Worm (Caenorhabditis elegans) whole organism, L1 larva: Measurements from ENCODE around the gene T14A8.2.

Experiments used
- C16A3.4 ChIP-seq: fragments of 150-350 bp; optimal IDR thresholded peaks from 2 replicates; lab custom pipeline; 2014; ENCODE audit warnings: missing biosample characterization, missing genetic modification characterization
- C34B4.2 ChIP-seq: sonication (generic microtip); optimal IDR thresholded peaks from 2 replicates; lab custom pipeline; 2017; ENCODE audit warnings: mild to moderate bottlenecking, missing genetic modification characterization, missing compliant biosample characterization
- aha-1 ChIP-seq: fragments of 150-350 bp; optimal IDR thresholded peaks from 2 replicates; lab custom pipeline; 2014; ENCODE audit warnings: missing biosample characterization, missing genetic modification characterization
- alr-1 ChIP-seq: fragments of 200-800 bp; sonication (Bioruptor generic); optimal IDR thresholded peaks from 2 replicates; lab custom pipeline; 2018; ENCODE audit warnings: borderline replicate concordance, mild to moderate bottlenecking, missing genetic modification characterization, missing compliant biosample characterization
- blmp-1 ChIP-seq: fragments of 150-350 bp; optimal IDR thresholded peaks from 2 replicates; lab custom pipeline; 2014; ENCODE audit warnings: missing biosample characterization, missing genetic modification characterization
- ceh-88 ChIP-seq: fragments of 200-800 bp; sonication (Bioruptor generic); IDR thresholded peaks from 2 replicates; pipeline ENCODE4 v1.3.6; 2022; ENCODE audit warnings: missing genetic modification characterization, missing compliant biosample characterization
- ceh-90 ChIP-seq: sonication (generic microtip); optimal IDR thresholded peaks from 2 replicates; lab custom pipeline; 2016; ENCODE audit warnings: missing genetic modification characterization, missing compliant biosample characterization
- dsc-1 ChIP-seq: sonication (generic microtip); optimal IDR thresholded peaks from 2 replicates; lab custom pipeline; 2016; ENCODE audit warnings: mild to moderate bottlenecking, missing genetic modification characterization, missing compliant biosample characterization
- efl-1 ChIP-seq, 4 experiments: fragments of 150-350 bp; optimal IDR thresholded peaks in 3 of 4; peaks in 1 of 4; 1 replicate in 1 of 4; 2 replicates in 3 of 4; lab custom pipeline; 2014; ENCODE audit warnings: missing biosample characterization in 2 of 4, missing genetic modification characterization in 2 of 4, missing genetic modification reagents in 2 of 4
- egl-13 ChIP-seq: sonication (generic microtip); optimal IDR thresholded peaks from 2 replicates; lab custom pipeline; 2016; ENCODE audit warnings: missing genotype, missing genetic modification reagents, missing genetic modification characterization, missing compliant biosample characterization
- elt-3 ChIP-seq, 6 experiments: fragments of 150-350 bp in 1 of 6; sonication (generic microtip); optimal IDR thresholded peaks; 2 replicates each; lab custom pipeline; 2017 to 2018; ENCODE audit warnings: missing biosample characterization in 6 of 6, missing genetic modification characterization in 6 of 6, inconsistent platforms in 1 of 6
- fkh-10 ChIP-seq: sonication (generic microtip); optimal IDR thresholded peaks from 2 replicates; lab custom pipeline; 2017; ENCODE audit warnings: missing biosample characterization, missing genetic modification reagents, missing genetic modification characterization
- grh-1 ChIP-seq: fragments of 200-800 bp; sonication (Bioruptor generic); IDR thresholded peaks from 2 replicates; pipeline ENCODE4 v1.3.6; 2022; ENCODE audit warnings: missing genetic modification reagents, missing genetic modification characterization, missing compliant biosample characterization
- hlh-17 ChIP-seq: fragments of 200-800 bp; sonication (Bioruptor generic); optimal IDR thresholded peaks from 2 replicates; lab custom pipeline; 2018; ENCODE audit warnings: missing genetic modification characterization, mild to moderate bottlenecking, missing compliant biosample characterization, moderate library complexity, borderline replicate concordance
- hlh-4 ChIP-seq: sonication (generic microtip); optimal IDR thresholded peaks from 2 replicates; lab custom pipeline; 2016; ENCODE audit warnings: mild to moderate bottlenecking, missing genetic modification characterization, missing compliant biosample characterization
- isw-1 ChIP-seq: fragments of 200-800 bp; sonication (Bioruptor generic); IDR thresholded peaks from 2 replicates; pipeline ENCODE4 v1.3.6; 2022; ENCODE audit warnings: missing genetic modification characterization, missing compliant biosample characterization
- jun-1 ChIP-seq: fragments of 150-350 bp; optimal IDR thresholded peaks from 2 replicates; lab custom pipeline; 2014; ENCODE audit warnings: missing biosample characterization, missing genetic modification reagents, missing genetic modification characterization
- lin-14 ChIP-seq: fragments of 200-800 bp; sonication (Bioruptor generic); optimal IDR thresholded peaks from 2 replicates; lab custom pipeline; 2018; ENCODE audit warnings: mild to moderate bottlenecking, missing genetic modification characterization, moderate library complexity, missing compliant biosample characterization
- lin-35 ChIP-seq, 2 experiments: fragments of 150-350 bp; optimal IDR thresholded peaks; 2 replicates each; lab custom pipeline; 2014; ENCODE audit warnings: missing biosample characterization in 2 of 2, missing genetic modification characterization in 2 of 2, missing genetic modification reagents in 2 of 2
- lir-3 ChIP-seq: sonication (generic microtip); optimal IDR thresholded peaks from 2 replicates; lab custom pipeline; 2016; ENCODE audit warnings: mild to moderate bottlenecking, missing genetic modification characterization, moderate library complexity, missing compliant biosample characterization; ENCODE audit not compliant: poor library complexity
- lsy-2 ChIP-seq, 2 experiments: fragments of 150-350 bp; optimal IDR thresholded peaks; 2 replicates each; lab custom pipeline; 2014; ENCODE audit warnings: missing biosample characterization in 2 of 2, missing genetic modification characterization in 2 of 2
- mab-9 ChIP-seq: fragments of 200-800 bp; sonication (Bioruptor generic); IDR thresholded peaks from 2 replicates; pipeline ENCODE4 v1.3.6; 2022; ENCODE audit warnings: missing genetic modification reagents, missing genetic modification characterization, missing compliant biosample characterization
- mep-1 ChIP-seq: fragments of 150-350 bp; optimal IDR thresholded peaks from 2 replicates; lab custom pipeline; 2014; ENCODE audit warnings: missing biosample characterization, missing genetic modification characterization
- nhr-20 ChIP-seq: sonication (generic microtip); optimal IDR thresholded peaks from 2 replicates; lab custom pipeline; 2016; ENCODE audit warnings: mild to moderate bottlenecking, missing genetic modification characterization, missing compliant biosample characterization
- nhr-28 ChIP-seq: fragments of 150-350 bp; optimal IDR thresholded peaks from 2 replicates; lab custom pipeline; 2014; ENCODE audit warnings: missing biosample characterization, missing genetic modification characterization
- nhr-71 ChIP-seq: sonication (generic microtip); optimal IDR thresholded peaks from 2 replicates; lab custom pipeline; 2016; ENCODE audit warnings: mild to moderate bottlenecking, missing genetic modification characterization, moderate library complexity, missing compliant biosample characterization
- nhr-76 ChIP-seq: sonication (generic microtip); optimal IDR thresholded peaks from 2 replicates; lab custom pipeline; 2017; ENCODE audit warnings: missing biosample characterization, missing genetic modification characterization
- nhr-85 ChIP-seq: sonication (generic microtip); peaks from one replicate; lab custom pipeline; 2016; ENCODE audit warnings: missing genetic modification characterization, inconsistent platforms, missing compliant biosample characterization
- nhr-90 ChIP-seq: sonication (generic microtip); optimal IDR thresholded peaks from 2 replicates; lab custom pipeline; 2016; ENCODE audit warnings: mild to moderate bottlenecking, missing genetic modification characterization, missing compliant biosample characterization; ENCODE audit not compliant: poor library complexity
- pax-3 ChIP-seq: fragments of 200-800 bp; sonication (Bioruptor generic); optimal IDR thresholded peaks from 2 replicates; lab custom pipeline; 2018; ENCODE audit warnings: mild to moderate bottlenecking, missing genetic modification characterization, moderate library complexity, missing compliant biosample characterization
- pqm-1 ChIP-seq: sonication (generic microtip); optimal IDR thresholded peaks from 3 replicates; lab custom pipeline; 2017; ENCODE audit warnings: missing biosample characterization, missing genetic modification characterization
- skn-1 ChIP-seq: fragments of 150-350 bp; optimal IDR thresholded peaks from 2 replicates; lab custom pipeline; 2014; ENCODE audit warnings: missing biosample characterization, missing genetic modification characterization
- snpc-4 ChIP-seq: fragments of 150-350 bp; optimal IDR thresholded peaks from 2 replicates; lab custom pipeline; 2014; ENCODE audit warnings: missing biosample characterization, missing genetic modification characterization
- snu-23 ChIP-seq: sonication (generic microtip); optimal IDR thresholded peaks from 2 replicates; lab custom pipeline; 2016; ENCODE audit warnings: missing genetic modification characterization, missing compliant biosample characterization
- tlp-1 ChIP-seq: fragments of 150-350 bp; optimal IDR thresholded peaks from 2 replicates; lab custom pipeline; 2014; ENCODE audit warnings: missing biosample characterization, missing genetic modification characterization
- zag-1 ChIP-seq: fragments of 150-350 bp; optimal IDR thresholded peaks from 2 replicates; lab custom pipeline; 2014; ENCODE audit warnings: missing biosample characterization, missing genetic modification characterization

T14A8.2 gene

DNA sequence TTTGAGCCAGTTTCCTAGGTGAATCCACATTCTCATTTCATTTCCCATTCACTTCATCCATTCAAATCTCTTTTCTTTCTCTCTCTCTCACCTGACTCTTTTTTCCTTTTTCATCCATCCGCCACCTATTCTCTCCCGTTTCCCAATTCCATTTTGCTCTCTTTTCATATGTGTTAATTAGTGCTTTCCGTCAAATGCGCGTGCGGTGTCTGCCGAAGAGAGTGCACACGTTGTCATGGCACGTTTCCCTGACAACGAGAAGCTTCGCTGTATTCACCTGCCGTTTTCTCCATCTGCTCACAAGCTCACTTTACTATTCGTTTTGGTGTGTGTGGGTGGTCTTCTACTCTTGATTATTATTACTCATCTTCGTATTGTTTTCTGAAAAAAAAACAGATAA is 17.5 kb upstream of the T14A8.2 start (continued):
- peak; percentile 20 for TF ChIP-seq egl-13 (tag; lab: Kevin White, UChicago)
- no peak for TF ChIP-seq snpc-4 (tag; lab: Kevin White, UChicago)
- no peak for TF ChIP-seq ceh-88 (GFP tag; lab: Robert Waterston, UW)
- no peak for TF ChIP-seq lir-3 (tag; lab: Kevin White, UChicago)
- peak; percentile 73 for TF ChIP-seq dsc-1 (tag; lab: Kevin White, UChicago)
- TF ChIP-seq skn-1 (tag; lab: Kevin White, UChicago), result no peak

DNA sequence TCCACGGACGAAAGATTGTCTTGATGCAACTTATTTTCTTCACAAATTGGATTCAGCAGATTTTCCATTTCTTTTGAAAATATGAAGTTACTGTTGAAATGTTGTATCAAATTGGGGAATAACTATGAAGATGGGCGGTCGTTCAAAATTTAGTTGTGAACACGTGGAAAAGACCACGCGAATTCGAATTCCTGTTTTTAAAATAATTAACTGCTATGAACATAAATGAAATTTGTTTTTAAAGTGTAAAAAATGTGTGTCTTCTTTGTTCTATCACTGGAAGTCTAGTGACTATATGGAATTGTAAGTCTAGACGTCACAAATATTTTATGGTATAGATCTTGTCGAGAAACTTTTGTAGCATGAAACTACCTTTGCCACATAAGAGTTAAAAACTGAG is 16.0 kb upstream of the T14A8.2 start, which contains the start of gene C06A6.7:
Gene C06A6.7 (minus strand): TSS at position 101 of the 400 bp plus-strand sequence.
- TF ChIP-seq mep-1 (no peak), ceh-90 (tag; lab: Kevin White, UChicago) (no peak), hlh-17 (no peak), fkh-10 (GFP tag; lab: Kevin White, UChicago) (no peak), jun-1 (no peak), hlh-4 (tag; lab: Kevin White, UChicago) (no peak), nhr-28 (tag; lab: Kevin White, UChicago) (no peak), pax-3 (tag; lab: Kevin White, UChicago) (no peak), tlp-1 (tag; lab: Kevin White, UChicago) (no peak), alr-1 (tag; lab: Kevin White, UChicago) (no peak)

- peak; percentile 51; the same call in 1 of the 2 replicates for TF ChIP-seq grh-1 (GFP tag; lab: Robert Waterston, UW)
- peak; percentile 79 for TF ChIP-seq blmp-1 (tag; lab: Kevin White, UChicago)
- TF ChIP-seq C34B4.2 (tag; lab: Kevin White, UChicago), result no peak
- TF ChIP-seq efl-1 (optimal IDR thresholded peaks at IDR 0.05; lab: Kevin White, UChicago), result no peak
- TF ChIP-seq efl-1 (GFP tag; optimal IDR thresholded peaks at IDR 0.05 in 1 of 2; lab: Kevin White, UChicago), result peak in 1 of 2 experiments; percentile 51
Measured at ce11 chrIV:7836491-7836890, 14.1 kb upstream of the T14A8.2 start.

DNA sequence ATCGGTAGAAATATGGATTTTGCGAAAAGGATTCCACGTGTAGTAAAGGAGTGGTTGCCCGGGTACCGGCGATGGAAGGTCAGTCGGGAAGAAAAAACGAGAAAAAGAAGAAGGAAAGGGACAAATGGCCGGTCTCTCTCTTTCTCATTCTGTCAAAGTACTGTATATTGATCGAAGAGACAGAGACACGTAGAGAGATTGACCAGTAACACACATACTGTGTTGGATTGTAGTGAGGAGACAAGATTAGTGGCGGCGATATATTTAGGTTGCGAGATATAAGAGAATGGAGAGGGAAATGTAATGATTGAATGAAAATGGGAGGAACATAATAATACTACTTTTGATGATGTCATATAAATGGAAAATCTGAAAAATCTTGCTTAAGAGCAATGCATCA is 13.6 kb upstream of the T14A8.2 start:
- TF ChIP-seq nhr-71 (tag; lab: Kevin White, UChicago) (peak; percentile 10), pqm-1 (tag; lab: Kevin White, UChicago) (no peak), alr-1 (tag; lab: Kevin White, UChicago) (no peak), nhr-20 (tag; lab: Kevin White, UChicago) (peak; percentile 56), nhr-85 (tag; lab: Kevin White, UChicago) (peak; percentile 66), aha-1 (tag; lab: Kevin White, UChicago) (no peak), nhr-90 (tag; lab: Kevin White, UChicago) (peak; percentile 27), grh-1 (GFP tag; lab: Robert Waterston, UW) (peak; percentile 27; the same call in 1 of the 2 replicates), mep-1 (peak; percentile 76), nhr-76 (tag; lab: Kevin White, UChicago) (no peak), lsy-2 (tag; optimal IDR thresholded peaks at IDR 0.05; lab: Kevin White, UChicago) (peak; percentile 7 to 69), mab-9 (no peak), snu-23 (GFP tag; lab: Kevin White, UChicago) (peak; percentile 57), C16A3.4 (tag; lab: Kevin White, UChicago) (peak; percentile 0), blmp-1 (tag; lab: Kevin White, UChicago) (peak; percentile 92), lin-14 (peak; percentile 54), efl-1 (optimal IDR thresholded peaks at IDR 0.05; lab: Kevin White, UChicago) (peak in 1 of 2 experiments; percentile 1), efl-1 (GFP tag; optimal IDR thresholded peaks at IDR 0.05 in 1 of 2; lab: Kevin White, UChicago) (peak in 1 of 2 experiments; percentile 85), elt-3 (tag; optimal IDR thresholded peaks at IDR 0.05; lab: Kevin White, UChicago) (peak in 2 of 6 experiments; percentile 11 to 65), zag-1 (tag; lab: Kevin White, UChicago) (no peak), isw-1 (GFP tag; lab: Robert Waterston, UW) (no peak), lin-35 (GFP tag; optimal IDR thresholded peaks at IDR 0.05; lab: Kevin White, UChicago) (peak in 1 of 2 experiments; percentile 27)
